Fruit fly (Drosophila melanogaster) whole organism, embryonic: ENCODE data around the gene CG4297.

Experiments
- CG10462 ChIP-seq: fragments of 200-800 bp; sonication (Bioruptor generic); optimal IDR thresholded peaks from 2 replicates; lab custom pipeline; 2016; ENCODE audit warnings: missing biosample characterization, missing genetic modification characterization
- CG11456 ChIP-seq: fragments of 200-800 bp; sonication (Bioruptor generic); IDR thresholded peaks from 3 replicates; pipeline ENCODE4 v1.3.6; 2022; ENCODE audit warnings: missing biosample characterization, missing genetic modification characterization
- CG11696 ChIP-seq: fragments of 200-800 bp; sonication (Bioruptor generic); IDR thresholded peaks from 2 replicates; pipeline ENCODE4 v1.3.6; 2022; ENCODE audit warnings: missing biosample characterization, missing genetic modification characterization
- CG13424 ChIP-seq: fragments of 200-800 bp; sonication (Bioruptor generic); optimal IDR thresholded peaks from 2 replicates; lab custom pipeline; 2019; ENCODE audit warnings: missing biosample characterization, mild to moderate bottlenecking, missing genetic modification characterization, moderate library complexity
- CG13894 ChIP-seq: fragments of 200-800 bp; sonication (Bioruptor generic); optimal IDR thresholded peaks from 3 replicates; lab custom pipeline; 2018; ENCODE audit warnings: missing biosample characterization, mild to moderate bottlenecking, missing genetic modification characterization, moderate library complexity
- CG14441 ChIP-seq: fragments of 200-800 bp; sonication (Bioruptor generic); IDR thresholded peaks from 2 replicates; pipeline ENCODE4 v1.3.6; 2022; ENCODE audit warnings: missing biosample characterization, missing genetic modification characterization
- CG15269 ChIP-seq: fragments of 200-800 bp; sonication (Bioruptor generic); optimal IDR thresholded peaks from 2 replicates; lab custom pipeline; 2018; ENCODE audit warnings: missing biosample characterization, mild to moderate bottlenecking, missing genetic modification characterization, moderate library complexity
- CG15696 ChIP-seq: fragments of 200-800 bp; sonication (Bioruptor generic); optimal IDR thresholded peaks from 2 replicates; lab custom pipeline; 2019; ENCODE audit warnings: missing biosample characterization, mild to moderate bottlenecking, missing genetic modification characterization, moderate library complexity
- CG18262 ChIP-seq: fragments of 200-800 bp; optimal IDR thresholded peaks from 3 replicates; lab custom pipeline; 2019; ENCODE audit warnings: missing biosample characterization, mild to moderate bottlenecking, missing genetic modification characterization, moderate library complexity
- CG32772 ChIP-seq: fragments of 200-800 bp; sonication (Bioruptor generic); IDR thresholded peaks from 2 replicates; pipeline ENCODE4 v1.3.6; 2022; ENCODE audit warnings: missing biosample characterization, missing genetic modification characterization
- CG3995 ChIP-seq: fragments of 200-800 bp; sonication (Bioruptor generic); optimal IDR thresholded peaks from 3 replicates; lab custom pipeline; 2016; ENCODE audit warnings: missing biosample characterization, missing genetic modification characterization
- CG4820 ChIP-seq: fragments of 200-800 bp; sonication (Bioruptor generic); optimal IDR thresholded peaks from 3 replicates; lab custom pipeline; 2016; ENCODE audit warnings: missing biosample characterization, missing genetic modification characterization
- CG6689 ChIP-seq: fragments of 200-800 bp; sonication (Bioruptor generic); IDR thresholded peaks from 2 replicates; pipeline ENCODE4 v1.3.6; 2022; ENCODE audit warnings: missing biosample characterization, missing genetic modification characterization
- CG6813 ChIP-seq: fragments of 200-800 bp; sonication (Bioruptor generic); optimal IDR thresholded peaks from 2 replicates; lab custom pipeline; 2017; ENCODE audit warnings: missing biosample characterization, missing genetic modification characterization, mild to moderate bottlenecking, moderate library complexity, missing genetic modification reagents
- CG7839 ChIP-seq: fragments of 200-800 bp; sonication (Bioruptor generic); optimal IDR thresholded peaks from 3 replicates; lab custom pipeline; 2018; ENCODE audit warnings: missing biosample characterization, mild to moderate bottlenecking, missing genetic modification characterization, moderate library complexity
- CG8281 ChIP-seq: fragments of 200-800 bp; sonication (Bioruptor generic); optimal IDR thresholded peaks from 2 replicates; lab custom pipeline; 2018; ENCODE audit warnings: missing biosample characterization, mild to moderate bottlenecking, missing genetic modification characterization, moderate library complexity
- CG8478 ChIP-seq: fragments of >200 bp; optimal IDR thresholded peaks from 2 replicates; lab custom pipeline; 2018
- CG9797 ChIP-seq: fragments of 200-800 bp; sonication (Bioruptor generic); optimal IDR thresholded peaks from 3 replicates; lab custom pipeline; 2018; ENCODE audit warnings: missing biosample characterization, mild to moderate bottlenecking, missing genetic modification characterization
- CHES-1-like ChIP-seq: fragments of 200-800 bp; sonication (Bioruptor generic); optimal IDR thresholded peaks from 2 replicates; lab custom pipeline; 2016; ENCODE audit warnings: missing biosample characterization, missing genetic modification characterization
- D19B ChIP-seq: fragments of 200-800 bp; sonication (Bioruptor generic); optimal IDR thresholded peaks from 2 replicates; lab custom pipeline; 2017; ENCODE audit warnings: missing biosample characterization, mild to moderate bottlenecking, missing genetic modification characterization
- Dad ChIP-seq: fragments of 200-800 bp; sonication (Bioruptor generic); optimal IDR thresholded peaks from 3 replicates; lab custom pipeline; 2016; ENCODE audit warnings: missing biosample characterization, missing genetic modification characterization
- Dip3 ChIP-seq: fragments of 200-800 bp; sonication (Bioruptor generic); optimal IDR thresholded peaks from 3 replicates; lab custom pipeline; 2016; ENCODE audit warnings: missing biosample characterization, missing genetic modification characterization
- HLH54F ChIP-seq: fragments of 200-800 bp; sonication (Bioruptor generic); optimal IDR thresholded peaks from 3 replicates; lab custom pipeline; 2016; ENCODE audit warnings: missing biosample characterization, missing genetic modification characterization
- Hmr ChIP-seq: fragments of 200-800 bp; sonication (Bioruptor generic); optimal IDR thresholded peaks from 3 replicates; lab custom pipeline; 2017; ENCODE audit warnings: mild to moderate bottlenecking, missing biosample characterization, missing genetic modification reagents, missing genetic modification characterization
- NFAT ChIP-seq: fragments of 200-800 bp; sonication (Bioruptor generic); IDR thresholded peaks from 2 replicates; pipeline ENCODE4 v1.3.6; 2022; ENCODE audit warnings: missing biosample characterization, missing genetic modification characterization
- Nf-YA ChIP-seq: fragments of 200-800 bp; sonication (Bioruptor generic); IDR thresholded peaks from 2 replicates; pipeline ENCODE4 v1.3.6; 2022; ENCODE audit warnings: missing biosample characterization, missing genetic modification characterization
- Nf-YB ChIP-seq: fragments of 200-800 bp; sonication (Bioruptor generic); optimal IDR thresholded peaks from 3 replicates; lab custom pipeline; 2019; ENCODE audit warnings: missing biosample characterization, mild to moderate bottlenecking, missing genetic modification characterization, moderate library complexity
- Pdp1 ChIP-seq, 2 experiments: fragments of 200-800 bp; sonication (Bioruptor generic); optimal IDR thresholded peaks; 3 replicates each; lab custom pipeline; 2016; ENCODE audit warnings: missing biosample characterization in 2 of 2, missing genetic modification characterization in 2 of 2, mild to moderate bottlenecking in 1 of 2, moderate library complexity in 1 of 2
- Sry-δ ChIP-seq: fragments of 200-800 bp; sonication (Bioruptor generic); optimal IDR thresholded peaks from 2 replicates; lab custom pipeline; 2016; ENCODE audit warnings: missing biosample characterization, missing genetic modification characterization
- Taf1 ChIP-seq: fragments of 200-800 bp; sonication (Bioruptor generic); IDR thresholded peaks from 2 replicates; pipeline ENCODE4 v1.3.6; 2022; ENCODE audit warnings: missing biosample characterization, missing genetic modification characterization
- aop ChIP-seq: fragments of 200-800 bp; sonication (Bioruptor generic); IDR thresholded peaks from 2 replicates; pipeline ENCODE4 v1.3.6; 2022; ENCODE audit warnings: missing biosample characterization, missing genetic modification characterization
- ato ChIP-seq: fragments of 200-800 bp; sonication (Bioruptor generic); IDR thresholded peaks from 2 replicates; pipeline ENCODE4 v1.3.6; 2022; ENCODE audit warnings: missing biosample characterization, missing genetic modification characterization; ENCODE audit not compliant: partially characterized antibody
- bcd ChIP-seq: fragments of 200-800 bp; sonication (Bioruptor generic); optimal IDR thresholded peaks from 2 replicates; lab custom pipeline; 2017; ENCODE audit warnings: missing biosample characterization, mild to moderate bottlenecking, missing genetic modification characterization
- cato ChIP-seq: fragments of 200-800 bp; sonication (Bioruptor generic); optimal IDR thresholded peaks from 2 replicates; lab custom pipeline; 2016; ENCODE audit warnings: missing biosample characterization, missing genetic modification characterization, borderline replicate concordance
- corto ChIP-seq: fragments of 200-800 bp; sonication (Bioruptor generic); optimal IDR thresholded peaks from 2 replicates; lab custom pipeline; 2016; ENCODE audit warnings: missing biosample characterization, mild to moderate bottlenecking, missing genetic modification characterization, moderate library complexity
- croc ChIP-seq: fragments of 200-800 bp; sonication (Bioruptor generic); conservative IDR thresholded peaks from 3 replicates; pipeline ENCODE4 v1.3.6; 2022; ENCODE audit warnings: missing biosample characterization, missing genetic modification characterization
- disco-r ChIP-seq: fragments of 200-800 bp; sonication (Bioruptor generic); optimal IDR thresholded peaks from 2 replicates; lab custom pipeline; 2016; ENCODE audit warnings: missing biosample characterization, missing genetic modification characterization
- eve ChIP-seq, 2 experiments: fragments of >200 bp; optimal IDR thresholded peaks; 2 replicates each; lab custom pipeline; 2017; ENCODE audit warnings: missing biosample characterization in 2 of 2, missing genetic modification characterization in 2 of 2
- gsb ChIP-seq: fragments of 200-800 bp; sonication (Bioruptor generic); IDR thresholded peaks from 2 replicates; pipeline ENCODE4 v1.3.6; 2022; ENCODE audit warnings: missing biosample characterization, missing genetic modification characterization
- h ChIP-seq: fragments of >200 bp; optimal IDR thresholded peaks from 2 replicates; lab custom pipeline; 2017
- insv ChIP-seq, 2 experiments: fragments of 200-800 bp; sonication (Bioruptor generic); optimal IDR thresholded peaks; 3 replicates each; lab custom pipeline; 2016 to 2018; ENCODE audit warnings: missing biosample characterization in 2 of 2, missing genetic modification characterization in 2 of 2
- ken ChIP-seq: fragments of 200-800 bp; sonication (Bioruptor generic); IDR thresholded peaks from 3 replicates; pipeline ENCODE4 v1.3.6; 2022; ENCODE audit warnings: missing biosample characterization, missing genetic modification characterization
- knrl ChIP-seq: fragments of 200-800 bp; sonication (Bioruptor generic); IDR thresholded peaks from 3 replicates; pipeline ENCODE4 v1.3.6; 2022; ENCODE audit warnings: missing biosample characterization, missing genetic modification characterization; ENCODE audit not compliant: partially characterized antibody
- onecut ChIP-seq: fragments of 200-800 bp; sonication (Bioruptor generic); IDR thresholded peaks from 2 replicates; pipeline ENCODE4 v1.3.6; 2022; ENCODE audit warnings: missing biosample characterization, missing genetic modification characterization
- prd ChIP-seq, 3 experiments: fragments of >200 bp in 2 of 3; fragments of 200-800 bp in 1 of 3; sonication (Bioruptor generic) in 1 of 3; optimal IDR thresholded peaks in 2 of 3; IDR thresholded peaks in 1 of 3; 2 replicates in 2 of 3; 3 replicates in 1 of 3; pipeline versions ENCODE4 v1.3.6 to Lab custom; 2017 to 2022; ENCODE audit warnings: missing biosample characterization in 1 of 3, missing genetic modification characterization in 1 of 3
- stwl ChIP-seq: fragments of 200-800 bp; sonication (Bioruptor generic); optimal IDR thresholded peaks from 3 replicates; lab custom pipeline; 2018; ENCODE audit warnings: missing biosample characterization, mild to moderate bottlenecking, missing genetic modification characterization, moderate library complexity
- tin ChIP-seq: fragments of 200-800 bp; sonication (Bioruptor generic); optimal IDR thresholded peaks from 3 replicates; lab custom pipeline; 2016; ENCODE audit warnings: missing biosample characterization, missing genetic modification characterization
- tna ChIP-seq: fragments of 200-800 bp; sonication (Bioruptor generic); IDR thresholded peaks from 2 replicates; pipeline ENCODE4 v1.3.6; 2022; ENCODE audit warnings: missing biosample characterization, missing genetic modification characterization; ENCODE audit not compliant: partially characterized antibody
- ttk ChIP-seq: fragments of 200-800 bp; sonication (Bioruptor generic); IDR thresholded peaks from 2 replicates; pipeline ENCODE4 v2.1.2; 2022; ENCODE audit warnings: missing biosample characterization, missing genetic modification characterization
- usp ChIP-seq: fragments of >200 bp; optimal IDR thresholded peaks from 2 replicates; lab custom pipeline; 2017; ENCODE audit warnings: missing biosample characterization, missing genetic modification characterization

Gene CG4297

DNA sequence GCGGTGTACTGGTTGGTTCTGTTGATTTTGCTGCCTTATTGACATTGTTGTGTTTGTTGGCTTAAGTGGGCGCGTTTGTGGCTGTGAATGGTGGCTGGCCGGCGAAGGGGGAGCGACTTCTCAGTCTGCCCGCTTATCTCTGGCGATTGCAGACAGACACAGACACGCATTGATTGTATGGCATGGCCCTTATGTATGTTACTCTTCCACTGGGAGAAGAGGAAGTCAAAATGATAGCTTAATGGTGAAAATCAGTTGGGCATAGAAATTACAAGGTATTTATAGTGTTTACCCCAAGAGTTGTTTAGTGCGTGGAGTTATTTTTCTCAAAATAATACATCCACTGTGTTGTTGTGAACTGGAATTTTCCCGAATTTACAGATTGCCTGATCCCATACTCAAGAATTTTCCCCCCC, 13.8 kb upstream of the CG4297 start (continued):
- peak; percentile 28 for TF ChIP-seq corto (GFP tag; lab: Kevin White, UChicago)
- TF ChIP-seq Taf1 (GFP tag; lab: Robert Waterston, UW): 0 out of 2 replicates have a peak, but pooled peaks have one; percentile 23
- TF ChIP-seq CG3995 (GFP tag; lab: Kevin White, UChicago): peak; percentile 62
- peak; percentile 92 for TF ChIP-seq CHES-1-like (GFP tag; lab: Kevin White, UChicago)
- TF ChIP-seq h (lab: Kevin White, UChicago): no peak
- peak; percentile 86 for TF ChIP-seq bcd (GFP tag; lab: Kevin White, UChicago)
- TF ChIP-seq croc (GFP tag; lab: Robert Waterston, UW): peak; percentile 30; the same call in 1 of the 3 replicates
- TF ChIP-seq aop (GFP tag; lab: Robert Waterston, UW): peak; percentile 76; the same call in 1 of the 2 replicates
- TF ChIP-seq CG9797 (GFP tag; lab: Kevin White, UChicago): peak; percentile 41
- TF ChIP-seq prd (optimal IDR thresholded peaks at IDR 0.05; lab: Kevin White, UChicago): no peak
- TF ChIP-seq prd (GFP tag; IDR thresholded peaks at IDR 0.05; lab: Robert Waterston, UW): peak; percentile 64; the same call in 2 of the 3 replicates
- peak; percentile 90 for TF ChIP-seq Nf-YA (GFP tag; lab: Robert Waterston, UW)
- TF ChIP-seq CG32772: peak; percentile 56
- TF ChIP-seq Hmr (GFP tag; lab: Kevin White, UChicago): peak; percentile 94
- TF ChIP-seq CG13894 (tag; lab: Kevin White, UChicago): no peak
- no peak for TF ChIP-seq knrl (GFP tag; lab: Robert Waterston, UW)
- TF ChIP-seq CG6689 (GFP tag; lab: Robert Waterston, UW): peak; percentile 79
- peak; percentile 72; the same call in 1 of the 3 replicates for TF ChIP-seq ken (GFP tag; lab: Robert Waterston, UW)
- TF ChIP-seq CG14441: peak; percentile 83
- TF ChIP-seq CG4820: peak; percentile 71
- peak; percentile 84 for TF ChIP-seq CG10462
- TF ChIP-seq tin (GFP tag; lab: Kevin White, UChicago): peak; percentile 72
- peak; percentile 86 for TF ChIP-seq disco-r (GFP tag; lab: Kevin White, UChicago)
- peak; percentile 61 for TF ChIP-seq Dip3 (GFP tag; lab: Kevin White, UChicago)
- peak in 1 of 2 experiments; percentile 92 for TF ChIP-seq eve (GFP tag; optimal IDR thresholded peaks at IDR 0.05; lab: Kevin White, UChicago)
- TF ChIP-seq CG15269 (tag; lab: Kevin White, UChicago): peak; percentile 79
- TF ChIP-seq usp: no peak
- no peak for TF ChIP-seq CG8478 (lab: Kevin White, UChicago)
- peak; percentile 85 for TF ChIP-seq CG15696 (tag; lab: Kevin White, UChicago)
- peak; percentile 76; the same call in 2 of the 3 replicates for TF ChIP-seq CG11456 (GFP tag; lab: Robert Waterston, UW)
- TF ChIP-seq CG13424 (tag; lab: Kevin White, UChicago): peak; percentile 83
- TF ChIP-seq CG6813 (GFP tag; lab: Kevin White, UChicago): peak; percentile 96
- peak; percentile 82 for TF ChIP-seq cato (GFP tag; lab: Kevin White, UChicago)
- peak; percentile 91 for TF ChIP-seq onecut (GFP tag; lab: Robert Waterston, UW)
- TF ChIP-seq Sry-δ (GFP tag; lab: Kevin White, UChicago): peak; percentile 62
- TF ChIP-seq CG7839 (tag; lab: Kevin White, UChicago): peak; percentile 57
- peak; percentile 76 for TF ChIP-seq Nf-YB (GFP tag; lab: Kevin White, UChicago)
- TF ChIP-seq ttk (GFP tag; lab: Robert Waterston, UW): peak; percentile 73; the same call in 1 of the 2 replicates
- peak; percentile 80 for TF ChIP-seq CG11696 (GFP tag; lab: Robert Waterston, UW)
- peak; percentile 58 for TF ChIP-seq D19B
- TF ChIP-seq stwl (tag; lab: Kevin White, UChicago): no peak
- peak; percentile 60 to 76 for TF ChIP-seq Pdp1 (GFP tag; optimal IDR thresholded peaks at IDR 0.05; lab: Kevin White, UChicago)
- TF ChIP-seq gsb (GFP tag; lab: Robert Waterston, UW): peak; percentile 62
- TF ChIP-seq Dad (GFP tag; lab: Kevin White, UChicago): peak; percentile 84
- TF ChIP-seq ato (GFP tag; lab: Robert Waterston, UW): no peak
- peak; percentile 72 for TF ChIP-seq CG8281 (tag; lab: Kevin White, UChicago)
- TF ChIP-seq insv (GFP tag; optimal IDR thresholded peaks at IDR 0.05; lab: Kevin White, UChicago): peak; percentile 24 to 73
- peak; percentile 63 for TF ChIP-seq NFAT
- TF ChIP-seq tna (GFP tag; lab: Robert Waterston, UW): no peak
- peak; percentile 49 for TF ChIP-seq HLH54F (GFP tag; lab: Kevin White, UChicago)
- peak; percentile 70 for TF ChIP-seq CG18262 (tag; lab: Kevin White, UChicago)
